Worm (Caenorhabditis elegans) whole organism, young adult: ENCODE results near the gene sri-67.

Experiments
- Y53F4B.3 ChIP-seq: fragments of 200-800 bp; sonication (Bioruptor generic); IDR thresholded peaks from 2 replicates; pipeline ENCODE4 v1.3.6; 2022; ENCODE audit warnings: missing genetic modification reagents, missing genetic modification characterization, missing compliant biosample characterization
- ama-1 ChIP-seq, 3 experiments: fragments of 150-350 bp in 1 of 3; sonication (generic microtip) in 2 of 3; optimal IDR thresholded peaks; 2 replicates each; lab custom pipeline; 2014 to 2018; ENCODE audit warnings: missing biosample characterization in 2 of 3, missing genetic modification characterization in 2 of 3, missing genetic modification reagents in 2 of 3
- attf-6 ChIP-seq: fragments of 200-800 bp; sonication (Bioruptor generic); IDR thresholded peaks from 2 replicates; pipeline ENCODE4 v1.3.6; 2022; ENCODE audit warnings: missing genetic modification reagents, missing genetic modification characterization, missing compliant biosample characterization
- cebp-2 ChIP-seq: fragments of 200-800 bp; sonication (Bioruptor generic); IDR thresholded peaks from 2 replicates; pipeline ENCODE4 v1.3.6; 2022; ENCODE audit warnings: missing genetic modification characterization, missing compliant biosample characterization
- ceh-40 ChIP-seq: fragments of 200-800 bp; sonication (Bioruptor generic); IDR thresholded peaks from 2 replicates; pipeline ENCODE4 v1.3.6; 2022; ENCODE audit warnings: missing genetic modification characterization, missing compliant biosample characterization
- ceh-58 ChIP-seq: fragments of 200-800 bp; sonication (Bioruptor generic); IDR thresholded peaks from 2 replicates; pipeline ENCODE4 v1.3.6; 2022; ENCODE audit warnings: missing genetic modification characterization, missing compliant biosample characterization
- snpc-1.3 ChIP-seq: sonication (generic microtip); optimal IDR thresholded peaks from 2 replicates; lab custom pipeline; 2017; ENCODE audit warnings: missing genetic modification characterization, mild to moderate bottlenecking, missing compliant biosample characterization, antibody characterized with exemption, moderate library complexity, missing genotype, missing genetic modification reagents; ENCODE audit not compliant: insufficient read depth
- ztf-18 ChIP-seq: sonication (generic microtip); optimal IDR thresholded peaks from 2 replicates; lab custom pipeline; 2016; ENCODE audit warnings: missing genotype, mild to moderate bottlenecking, missing genetic modification characterization, missing compliant biosample characterization
- ztf-22 ChIP-seq: fragments of 200-800 bp; sonication (Bioruptor generic); optimal IDR thresholded peaks from 2 replicates; lab custom pipeline; 2018; ENCODE audit warnings: mild to moderate bottlenecking, missing genetic modification characterization, moderate library complexity, missing compliant biosample characterization

The sri-67 gene

DNA sequence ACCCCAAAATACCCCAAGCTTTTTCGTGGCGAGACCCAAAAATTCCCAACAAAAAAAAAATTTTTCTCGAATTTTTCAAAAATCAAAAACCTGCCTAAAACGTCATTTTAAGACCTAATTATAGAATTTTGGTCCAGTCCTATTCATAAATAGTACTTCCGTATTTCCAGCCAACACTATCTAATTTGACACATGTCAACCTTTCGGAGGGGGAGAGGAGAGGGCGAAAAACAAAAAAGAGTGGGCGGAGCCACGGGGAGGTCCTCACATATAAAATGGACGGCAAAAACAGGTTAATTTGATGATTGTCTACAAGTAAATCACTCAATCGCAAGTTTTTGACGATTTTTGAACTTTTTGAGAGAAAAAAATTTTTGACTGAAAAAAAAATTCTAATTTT is 49.5 kb downstream of the sri-67 start, which contains the start of gene Y113G7A.16:
TSS of gene Y113G7A.16 (plus strand) at position 301 of the 400 bp plus-strand sequence.
- TF ChIP-seq ceh-58 (GFP tag; lab: Robert Waterston, UW) (no peak), ztf-18 (tag; lab: Kevin White, UChicago) (no peak), cebp-2 (GFP tag; lab: Robert Waterston, UW) (no peak), Y53F4B.3 (GFP tag; lab: Robert Waterston, UW) (no peak), ztf-22 (no peak), ceh-40 (GFP tag; lab: Robert Waterston, UW) (no peak), snpc-1.3 (no peak), ama-1 (optimal IDR thresholded peaks at IDR 0.05; lab: Kevin White, UChicago) (no peak), ama-1 (GFP tag; optimal IDR thresholded peaks at IDR 0.05; lab: Kevin White, UChicago) (no peak), attf-6 (GFP tag; lab: Robert Waterston, UW) (no peak)
